Worm (Caenorhabditis elegans) whole organism, L4 larva: ENCODE results near the gene R07D5.2.

ENCODE experiments used
- F49E8.2 ChIP-seq: sonication (generic microtip); optimal IDR thresholded peaks from 2 replicates; lab custom pipeline; 2016; ENCODE audit warnings: missing compliant biosample characterization, mild to moderate bottlenecking, missing genetic modification characterization, borderline replicate concordance
- ama-1 ChIP-seq: fragments of 150-350 bp; optimal IDR thresholded peaks from 2 replicates; lab custom pipeline; 2014; ENCODE audit warnings: inconsistent platforms, mixed read lengths
- arid-1 ChIP-seq: fragments of 200-800 bp; sonication (Bioruptor generic); conservative IDR thresholded peaks from 2 replicates; pipeline ENCODE4 v1.3.6; 2022; ENCODE audit warnings: missing genetic modification reagents, missing genetic modification characterization, missing compliant biosample characterization
- daf-19 ChIP-seq: fragments of 200-800 bp; sonication (Bioruptor generic); conservative IDR thresholded peaks from 2 replicates; pipeline ENCODE4 v1.3.6; 2022; ENCODE audit warnings: missing genetic modification characterization, missing compliant biosample characterization
- egl-27 ChIP-seq: sonication (generic microtip); optimal IDR thresholded peaks from 3 replicates; lab custom pipeline; 2017; ENCODE audit warnings: missing biosample characterization, missing genetic modification reagents, missing genetic modification characterization
- hlh-11 ChIP-seq: fragments of 200-800 bp; sonication (Bioruptor generic); optimal IDR thresholded peaks from 2 replicates; lab custom pipeline; 2018; ENCODE audit warnings: mild to moderate bottlenecking, missing genetic modification characterization, missing compliant biosample characterization
- lin-15B ChIP-seq: fragments of 150-350 bp; sonication (generic microtip); optimal IDR thresholded peaks from 3 replicates; lab custom pipeline; 2014; ENCODE audit warnings: missing biosample characterization, missing genetic modification characterization
- mxl-3 ChIP-seq: fragments of 200-800 bp; sonication (Bioruptor generic); optimal IDR thresholded peaks from 2 replicates; lab custom pipeline; 2018; ENCODE audit warnings: mild to moderate bottlenecking, missing genetic modification characterization, missing compliant biosample characterization
- snpc-4 ChIP-seq: fragments of 150-350 bp; optimal IDR thresholded peaks from 2 replicates; lab custom pipeline; 2014; ENCODE audit warnings: missing biosample characterization, missing genetic modification characterization
- spr-1 ChIP-seq: sonication (generic microtip); optimal IDR thresholded peaks from 2 replicates; lab custom pipeline; 2016; ENCODE audit warnings: mild to moderate bottlenecking, missing genetic modification characterization, missing compliant biosample characterization
- tra-1 ChIP-seq: fragments of 200-800 bp; sonication (Bioruptor generic); IDR thresholded peaks from 2 replicates; pipeline ENCODE4 v1.3.6; 2022; ENCODE audit warnings: missing genetic modification reagents, missing genetic modification characterization, missing compliant biosample characterization
- unc-62 ChIP-seq, 3 experiments: fragments of 150-350 bp in 1 of 3; sonication (generic microtip); optimal IDR thresholded peaks in 2 of 3; peaks in 1 of 3; 1 replicate in 1 of 3; 2 replicates in 2 of 3; lab custom pipeline; 2014 to 2017; ENCODE audit warnings: missing biosample characterization in 3 of 3, missing genetic modification characterization in 3 of 3, missing genetic modification reagents in 3 of 3, missing genotype in 1 of 3
- ztf-11 ChIP-seq: fragments of 150-350 bp; optimal IDR thresholded peaks from 2 replicates; lab custom pipeline; 2014; ENCODE audit warnings: missing biosample characterization, missing genetic modification characterization

DNA sequence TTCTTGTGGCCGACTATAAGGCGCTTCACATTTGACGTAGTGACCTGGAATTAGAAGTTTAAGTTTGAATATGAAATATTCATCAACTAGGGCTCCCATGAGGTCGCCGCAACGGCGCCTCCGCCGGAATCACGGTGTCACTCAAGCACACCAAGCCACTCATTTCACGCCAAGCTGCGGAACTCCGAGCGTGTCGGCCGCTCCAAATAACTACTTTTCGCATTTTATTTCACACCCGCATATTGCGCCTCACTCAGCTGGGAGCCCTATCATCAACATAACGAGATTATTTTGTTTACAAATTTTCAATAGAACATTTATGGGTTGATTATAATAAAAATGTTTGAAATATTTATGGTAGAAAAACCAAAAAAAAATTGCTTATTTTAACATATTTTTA lies 41.4 kb upstream of the R07D5.2 start:
- TF ChIP-seq daf-19 (GFP tag; lab: Robert Waterston, UW), result no peak
- no peak for TF ChIP-seq snpc-4 (tag; lab: Kevin White, UChicago)
- no peak for TF ChIP-seq spr-1 (tag; lab: Kevin White, UChicago)
- no peak for TF ChIP-seq mxl-3 (GFP tag; lab: Kevin White, UChicago)
- no peak for TF ChIP-seq ama-1 (lab: Kevin White, UChicago)
- TF ChIP-seq unc-62 (GFP tag; optimal IDR thresholded peaks at IDR 0.05 in 1 of 2; lab: Kevin White, UChicago), result no peak
- no peak for TF ChIP-seq unc-62 (tag; optimal IDR thresholded peaks at IDR 0.05; lab: Kevin White, UChicago)
- TF ChIP-seq hlh-11, result no peak
- TF ChIP-seq arid-1, result no peak
- no peak for TF ChIP-seq egl-27 (tag; lab: Kevin White, UChicago)
- no peak for TF ChIP-seq tra-1
- no peak for TF ChIP-seq lin-15B (tag; lab: Kevin White, UChicago)
- no peak for TF ChIP-seq F49E8.2 (tag; lab: Kevin White, UChicago)
- no peak for TF ChIP-seq ztf-11 (tag; lab: Kevin White, UChicago)
